Fruit fly (Drosophila melanogaster): ENCODE data around the gene beg.
A peak's percentile ranks its signal among the peaks of the same experiment; 100 is the strongest.

The beg gene

DNA sequence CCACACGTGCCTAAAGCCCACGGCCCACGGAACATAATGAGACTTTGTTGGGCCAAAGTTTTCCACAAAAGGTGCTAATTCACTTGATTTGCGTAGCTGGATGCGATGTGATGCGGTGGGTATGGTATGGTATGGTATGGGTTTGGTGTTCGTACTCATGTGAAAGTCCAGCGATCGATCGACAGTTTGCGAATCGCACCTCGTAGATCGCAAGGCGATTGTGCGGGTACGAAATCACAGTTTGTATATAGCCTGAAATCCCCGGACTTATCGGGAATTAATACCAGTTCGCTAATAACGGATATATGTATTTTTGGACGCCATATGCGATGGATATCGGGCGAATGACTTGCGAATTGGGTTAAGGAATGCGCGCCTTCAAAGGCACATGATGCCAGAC, 27.5 kb upstream of the beg start:
- peak; percentile 6 for TF ChIP-seq CG3995 (GFP tag; optimal IDR thresholded peaks at IDR 0.05)
- TF ChIP-seq ci (GFP tag; IDR thresholded peaks at IDR 0.05): no peak
- TF ChIP-seq lola (GFP tag; optimal IDR thresholded peaks at IDR 0.05): no peak

DNA sequence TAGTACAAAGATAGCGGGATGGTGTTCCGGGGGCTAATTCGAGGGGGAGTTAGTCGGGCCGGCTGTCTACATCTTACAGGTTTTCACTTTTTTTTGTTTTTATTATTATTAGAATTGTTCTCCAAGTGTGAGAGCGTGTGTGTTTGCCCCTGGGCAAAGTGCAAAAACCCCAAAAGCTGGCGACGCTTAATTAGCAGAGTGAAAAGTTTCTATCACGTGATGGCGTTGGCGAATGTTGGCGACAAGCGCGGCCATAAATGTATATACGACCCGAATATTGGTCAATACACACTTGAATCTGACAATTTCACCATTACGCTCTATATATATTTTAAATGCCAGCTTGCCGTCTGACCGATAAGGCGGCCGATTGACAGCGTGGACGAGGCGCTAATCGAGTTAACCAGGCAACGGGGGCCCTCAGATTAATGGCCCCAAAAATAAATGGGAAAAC, 26.5 kb upstream of the beg start:
- no peak for TF ChIP-seq CG7928 (GFP tag; optimal IDR thresholded peaks at IDR 0.05)
- no peak for TF ChIP-seq en (GFP tag; optimal IDR thresholded peaks at IDR 0.05)
- no peak for TF ChIP-seq mld (GFP tag; IDR thresholded peaks at IDR 0.05; ENCODE audit: partially characterized antibody)
- TF ChIP-seq Dip3 (GFP tag; optimal IDR thresholded peaks at IDR 0.05): no peak
- no peak for TF ChIP-seq Hmx (GFP tag; optimal IDR thresholded peaks at IDR 0.05)
- no peak for TF ChIP-seq dmrt11E (tag; optimal IDR thresholded peaks at IDR 0.05)
- no peak for TF ChIP-seq unpg (GFP tag; optimal IDR thresholded peaks at IDR 0.05)
- TF ChIP-seq eve (GFP tag; optimal IDR thresholded peaks at IDR 0.05): no peak
- no peak for TF ChIP-seq usp (GFP tag; optimal IDR thresholded peaks at IDR 0.05)
- TF ChIP-seq Med (GFP tag): peak; percentile 72
- no peak for TF ChIP-seq wor (GFP tag; IDR thresholded peaks at IDR 0.05)
- no peak for TF ChIP-seq CG18476 (GFP tag; optimal IDR thresholded peaks at IDR 0.05)
- TF ChIP-seq p53 (GFP tag; optimal IDR thresholded peaks at IDR 0.05): no peak
- TF ChIP-seq lilli (GFP tag; optimal IDR thresholded peaks at IDR 0.05): no peak
- no peak for TF ChIP-seq CG6791 (GFP tag; IDR thresholded peaks at IDR 0.05; ENCODE audit: partially characterized antibody)
- no peak for TF ChIP-seq Antp (GFP tag; optimal IDR thresholded peaks at IDR 0.05)
- TF ChIP-seq kni (GFP tag; optimal IDR thresholded peaks at IDR 0.05): no peak
- no peak for TF ChIP-seq CG7271 (tag; optimal IDR thresholded peaks at IDR 0.05)
- no peak for TF ChIP-seq chif (GFP tag; optimal IDR thresholded peaks at IDR 0.05)
- no peak for TF ChIP-seq Kr (GFP tag; optimal IDR thresholded peaks at IDR 0.05)
- no peak for TF ChIP-seq Meics (GFP tag; optimal IDR thresholded peaks at IDR 0.05)
- TF ChIP-seq CG43689 (GFP tag; IDR thresholded peaks at IDR 0.05): no peak
- peak; percentile 48 for TF ChIP-seq mirr (GFP tag; optimal IDR thresholded peaks at IDR 0.05)
- no peak for TF ChIP-seq CG12299 (tag; optimal IDR thresholded peaks at IDR 0.05)
- no peak for TF ChIP-seq HLH4C (GFP tag; IDR thresholded peaks at IDR 0.05; ENCODE audit: partially characterized antibody)
- TF ChIP-seq CG7786 (GFP tag; optimal IDR thresholded peaks at IDR 0.05): no peak
- TF ChIP-seq CG9609 (GFP tag; optimal IDR thresholded peaks at IDR 0.05): no peak
- TF ChIP-seq C15 (GFP tag; IDR thresholded peaks at IDR 0.05): 0 out of 3 replicates have a peak, but pooled peaks have one; percentile 24
- TF ChIP-seq CG10462 (GFP tag; optimal IDR thresholded peaks at IDR 0.05): no peak
- TF ChIP-seq CG11696 (GFP tag; IDR thresholded peaks at IDR 0.05): peak; percentile 74
- no peak for TF ChIP-seq CG4820 (GFP tag; optimal IDR thresholded peaks at IDR 0.05)
- TF ChIP-seq CG9932 (GFP tag; IDR thresholded peaks at IDR 0.05): peak; percentile 37; the same call in 1 of the 2 replicates
- TF ChIP-seq Mes4 (GFP tag; optimal IDR thresholded peaks at IDR 0.05): no peak
- no peak for TF ChIP-seq croc (GFP tag; conservative IDR thresholded peaks at IDR 0.05)
- TF ChIP-seq ash1 (GFP tag; optimal IDR thresholded peaks at IDR 0.05): no peak
- TF ChIP-seq Dad (GFP tag; optimal IDR thresholded peaks at IDR 0.05): no peak
- no peak for TF ChIP-seq pita (GFP tag; optimal IDR thresholded peaks at IDR 0.05)
- no peak for TF ChIP-seq CG13894 (tag; optimal IDR thresholded peaks at IDR 0.05)
- no peak for TF ChIP-seq pnt (GFP tag; optimal IDR thresholded peaks at IDR 0.05)
- no peak for TF ChIP-seq z (GFP tag; IDR thresholded peaks at IDR 0.05)
- TF ChIP-seq CG33557 (GFP tag; optimal IDR thresholded peaks at IDR 0.05): no peak
- TF ChIP-seq Dref (GFP tag; IDR thresholded peaks at IDR 0.05): no peak
- no peak for TF ChIP-seq scrt (GFP tag; optimal IDR thresholded peaks at IDR 0.05)
- no peak for TF ChIP-seq otp (GFP tag; IDR thresholded peaks at IDR 0.05)
- no peak for TF ChIP-seq crc (GFP tag; optimal IDR thresholded peaks at IDR 0.05)
- peak; percentile 25 for TF ChIP-seq CG10543 (GFP tag; optimal IDR thresholded peaks at IDR 0.05)
- no peak for TF ChIP-seq CkIIα-i1 (GFP tag; IDR thresholded peaks at IDR 0.05)

Measured in whole organism, embryonic.